Worm (Caenorhabditis elegans) whole organism, L3 larva: ENCODE measurements around the gene phf-34.

ENCODE experiments used
- ceh-28 ChIP-seq: fragments of 150-350 bp; optimal IDR thresholded peaks from 2 replicates; lab custom pipeline; 2014; ENCODE audit warnings: missing biosample characterization, missing genetic modification reagents, missing genetic modification characterization
- ceh-82 ChIP-seq: fragments of 150-350 bp; optimal IDR thresholded peaks from 2 replicates; lab custom pipeline; 2014; ENCODE audit warnings: missing biosample characterization, missing genetic modification characterization
- egl-27 ChIP-seq: sonication (generic microtip); optimal IDR thresholded peaks from 4 replicates; lab custom pipeline; 2017; ENCODE audit warnings: missing biosample characterization, missing genetic modification reagents, missing genetic modification characterization
- fos-1 ChIP-seq: fragments of 150-350 bp; optimal IDR thresholded peaks from 2 replicates; lab custom pipeline; 2014; ENCODE audit warnings: missing biosample characterization, missing genetic modification characterization
- mdl-1 ChIP-seq: fragments of 150-350 bp; optimal IDR thresholded peaks from 2 replicates; lab custom pipeline; 2014; ENCODE audit warnings: missing biosample characterization, missing genetic modification characterization
- nhr-11 ChIP-seq: fragments of 150-350 bp; optimal IDR thresholded peaks from 2 replicates; lab custom pipeline; 2014; ENCODE audit warnings: missing biosample characterization, missing genetic modification characterization
- unc-62 ChIP-seq: fragments of 150-350 bp; sonication (generic microtip); optimal IDR thresholded peaks from 4 replicates; lab custom pipeline; 2014; ENCODE audit warnings: missing biosample characterization, missing genetic modification reagents, missing genetic modification characterization

ce11 chrX:9892323-9892722, 7.0 kb downstream of the phf-34 start, which contains the start of gene F21G4.1:
- TF ChIP-seq ceh-82 (tag; lab: Kevin White, UChicago): no peak
- TF ChIP-seq unc-62 (GFP tag; lab: Kevin White, UChicago): no peak
- TF ChIP-seq egl-27: no peak
- no peak for TF ChIP-seq nhr-11
- TF ChIP-seq mdl-1 (tag; lab: Kevin White, UChicago): no peak
- TF ChIP-seq ceh-28: no peak
- TF ChIP-seq fos-1 (tag; lab: Kevin White, UChicago): peak; percentile 21
